Fruit fly (Drosophila melanogaster): ENCODE measurements around the gene promL.

Gene promL

dm6 chr3L:3080084-3080994 lies 47.2 kb downstream of the promL start:
- no peak for TF ChIP-seq ovo (GFP tag; optimal IDR thresholded peaks at IDR 0.05)
- no peak for TF ChIP-seq toe (GFP tag; optimal IDR thresholded peaks at IDR 0.05)
- TF ChIP-seq bab1 (GFP tag; optimal IDR thresholded peaks at IDR 0.05) = no peak
- peak; percentile 4 for TF ChIP-seq Clk (GFP tag; optimal IDR thresholded peaks at IDR 0.05)
- no peak for TF ChIP-seq Hr96 (GFP tag; optimal IDR thresholded peaks at IDR 0.05)
- no peak for TF ChIP-seq pad (GFP tag; optimal IDR thresholded peaks at IDR 0.05)
- peak; percentile 79 for TF ChIP-seq cic (GFP tag; optimal IDR thresholded peaks at IDR 0.05)
- no peak for TF ChIP-seq CG5204 (GFP tag; optimal IDR thresholded peaks at IDR 0.05)
- TF ChIP-seq CG12768 (GFP tag; optimal IDR thresholded peaks at IDR 0.05) = peak; percentile 57
- no peak for TF ChIP-seq CG1620 (GFP tag; optimal IDR thresholded peaks at IDR 0.05)
- no peak for TF ChIP-seq CG7101 (tag; optimal IDR thresholded peaks at IDR 0.05)
- TF ChIP-seq cnc (optimal IDR thresholded peaks at IDR 0.05) = no peak
- TF ChIP-seq CG14711 (tag; optimal IDR thresholded peaks at IDR 0.05) = peak; percentile 50
- TF ChIP-seq tj (GFP tag; optimal IDR thresholded peaks at IDR 0.05) = no peak
- TF ChIP-seq Crg-1 (GFP tag; optimal IDR thresholded peaks at IDR 0.05) = no peak
- peak; percentile 92 for TF ChIP-seq kay (GFP tag; ENCODE audit: borderline replicate concordance)
- TF ChIP-seq Mnt (GFP tag; optimal IDR thresholded peaks at IDR 0.05) = peak; percentile 49
- TF ChIP-seq CG33017 (tag; optimal IDR thresholded peaks at IDR 0.05) = peak; percentile 68
- TF ChIP-seq CG11617 (GFP tag; optimal IDR thresholded peaks at IDR 0.05) = no peak
- TF ChIP-seq CG7045 (GFP tag; optimal IDR thresholded peaks at IDR 0.05) = no peak

- TF ChIP-seq CG1620 (GFP tag; optimal IDR thresholded peaks at IDR 0.05) = no peak
- TF ChIP-seq CG11617 (GFP tag; optimal IDR thresholded peaks at IDR 0.05) = no peak
- TF ChIP-seq CG33017 (tag; optimal IDR thresholded peaks at IDR 0.05) = no peak
- no peak for TF ChIP-seq pad (GFP tag; optimal IDR thresholded peaks at IDR 0.05)
- no peak for TF ChIP-seq toe (GFP tag; optimal IDR thresholded peaks at IDR 0.05)
- no peak for TF ChIP-seq tj (GFP tag; optimal IDR thresholded peaks at IDR 0.05)
- no peak for TF ChIP-seq CG5204 (GFP tag; optimal IDR thresholded peaks at IDR 0.05)
- TF ChIP-seq CG7045 (GFP tag; optimal IDR thresholded peaks at IDR 0.05) = no peak
- TF ChIP-seq Hr96 (GFP tag; optimal IDR thresholded peaks at IDR 0.05) = no peak
- TF ChIP-seq CG12768 (GFP tag; optimal IDR thresholded peaks at IDR 0.05) = no peak
- TF ChIP-seq cnc (optimal IDR thresholded peaks at IDR 0.05) = no peak
- no peak for TF ChIP-seq kay (GFP tag; ENCODE audit: borderline replicate concordance)
- TF ChIP-seq CG14711 (tag; optimal IDR thresholded peaks at IDR 0.05) = no peak
- TF ChIP-seq CG7101 (tag; optimal IDR thresholded peaks at IDR 0.05) = no peak
- no peak for TF ChIP-seq Crg-1 (GFP tag; optimal IDR thresholded peaks at IDR 0.05)
- no peak for TF ChIP-seq bab1 (GFP tag; optimal IDR thresholded peaks at IDR 0.05)
- TF ChIP-seq ovo (GFP tag; optimal IDR thresholded peaks at IDR 0.05) = no peak
- TF ChIP-seq Mnt (GFP tag; optimal IDR thresholded peaks at IDR 0.05) = no peak
- TF ChIP-seq cic (GFP tag; optimal IDR thresholded peaks at IDR 0.05) = no peak
- TF ChIP-seq Clk (GFP tag; optimal IDR thresholded peaks at IDR 0.05) = no peak
These were observed 48.4 kb downstream of the promL start for dm6 chr3L:3079156-3079495.

- peak; percentile 54 for TF ChIP-seq CG14711 (tag; optimal IDR thresholded peaks at IDR 0.05)
- TF ChIP-seq Clk (GFP tag; optimal IDR thresholded peaks at IDR 0.05) = no peak
- TF ChIP-seq CG7101 (tag; optimal IDR thresholded peaks at IDR 0.05) = peak; percentile 15
- TF ChIP-seq tj (GFP tag; optimal IDR thresholded peaks at IDR 0.05) = peak; percentile 71
These were observed 48.9 kb downstream of the promL start for dm6 chr3L:3078398-3079155.

- peak; percentile 76 for TF ChIP-seq kay (GFP tag; ENCODE audit: borderline replicate concordance)
- peak; percentile 58 for TF ChIP-seq cic (GFP tag; optimal IDR thresholded peaks at IDR 0.05)
- TF ChIP-seq CG12768 (GFP tag; optimal IDR thresholded peaks at IDR 0.05) = peak; percentile 59
- TF ChIP-seq Mnt (GFP tag; optimal IDR thresholded peaks at IDR 0.05) = peak; percentile 72
- TF ChIP-seq CG11617 (GFP tag; optimal IDR thresholded peaks at IDR 0.05) = peak; percentile 26
- peak; percentile 15 for TF ChIP-seq Hr96 (GFP tag; optimal IDR thresholded peaks at IDR 0.05)
- peak; percentile 33 for TF ChIP-seq CG14711 (tag; optimal IDR thresholded peaks at IDR 0.05)
- TF ChIP-seq toe (GFP tag; optimal IDR thresholded peaks at IDR 0.05) = no peak
- TF ChIP-seq pad (GFP tag; optimal IDR thresholded peaks at IDR 0.05) = peak; percentile 61
- TF ChIP-seq cnc (optimal IDR thresholded peaks at IDR 0.05) = peak in 1 of 2 experiments; percentile 15
- TF ChIP-seq Clk (GFP tag; optimal IDR thresholded peaks at IDR 0.05) = no peak
- peak; percentile 62 for TF ChIP-seq bab1 (GFP tag; optimal IDR thresholded peaks at IDR 0.05)
- peak; percentile 76 for TF ChIP-seq tj (GFP tag; optimal IDR thresholded peaks at IDR 0.05)
- no peak for TF ChIP-seq CG7045 (GFP tag; optimal IDR thresholded peaks at IDR 0.05)
- no peak for TF ChIP-seq CG1620 (GFP tag; optimal IDR thresholded peaks at IDR 0.05)
- TF ChIP-seq CG33017 (tag; optimal IDR thresholded peaks at IDR 0.05) = peak; percentile 41
- no peak for TF ChIP-seq Crg-1 (GFP tag; optimal IDR thresholded peaks at IDR 0.05)
- TF ChIP-seq CG5204 (GFP tag; optimal IDR thresholded peaks at IDR 0.05) = peak; percentile 18
- TF ChIP-seq CG7101 (tag; optimal IDR thresholded peaks at IDR 0.05) = peak; percentile 35
- TF ChIP-seq ovo (GFP tag; optimal IDR thresholded peaks at IDR 0.05) = peak; percentile 68
These were observed 49.9 kb downstream of the promL start for dm6 chr3L:3077568-3078107.

- TF ChIP-seq pad (GFP tag; optimal IDR thresholded peaks at IDR 0.05) = no peak
- TF ChIP-seq cnc (optimal IDR thresholded peaks at IDR 0.05) = no peak
- TF ChIP-seq CG7045 (GFP tag; optimal IDR thresholded peaks at IDR 0.05) = no peak
- no peak for TF ChIP-seq bab1 (GFP tag; optimal IDR thresholded peaks at IDR 0.05)
- TF ChIP-seq tj (GFP tag; optimal IDR thresholded peaks at IDR 0.05) = no peak
- no peak for TF ChIP-seq kay (GFP tag; ENCODE audit: borderline replicate concordance)
- no peak for TF ChIP-seq Mnt (GFP tag; optimal IDR thresholded peaks at IDR 0.05)
- no peak for TF ChIP-seq ovo (GFP tag; optimal IDR thresholded peaks at IDR 0.05)
These were observed 50.6 kb downstream of the promL start for dm6 chr3L:3076954-3077353.

Data from whole organism, adult.